Fruit fly (Drosophila melanogaster): ENCODE data around the gene CG31528.

CG31528 gene

dm6 chr3R:4397403-4398079 is 18.7 kb upstream of the CG31528 start, which contains the start of gene CG9855 (continued):
- TF ChIP-seq CG5180 (GFP tag; optimal IDR thresholded peaks at IDR 0.05): no peak
- peak; percentile 33 for TF ChIP-seq CG13894 (tag; optimal IDR thresholded peaks at IDR 0.05)
- no peak for TF ChIP-seq fu2 (GFP tag; optimal IDR thresholded peaks at IDR 0.05)
- peak; percentile 26 for TF ChIP-seq CG17186 (GFP tag; optimal IDR thresholded peaks at IDR 0.05)
- no peak; the same call in 1 of the 2 replicates for TF ChIP-seq Scr (GFP tag; IDR thresholded peaks at IDR 0.05; ENCODE audit: partially characterized antibody)
- no peak for TF ChIP-seq nau (GFP tag; optimal IDR thresholded peaks at IDR 0.05)
- no peak for TF ChIP-seq gcm (GFP tag; optimal IDR thresholded peaks at IDR 0.05)
- peak; percentile 17 for TF ChIP-seq Hmr (GFP tag; optimal IDR thresholded peaks at IDR 0.05)
- TF ChIP-seq CG15479 (GFP tag; optimal IDR thresholded peaks at IDR 0.05): no peak
- TF ChIP-seq CkIIα-i1 (GFP tag; IDR thresholded peaks at IDR 0.05): no peak
- TF ChIP-seq CG7928 (GFP tag; optimal IDR thresholded peaks at IDR 0.05): peak; percentile 66
- TF ChIP-seq Ravus (GFP tag; IDR thresholded peaks at IDR 0.05): no peak
- no peak for TF ChIP-seq CG3838 (GFP tag; optimal IDR thresholded peaks at IDR 0.05)
- TF ChIP-seq CG9932 (GFP tag; IDR thresholded peaks at IDR 0.05): no peak
- TF ChIP-seq salm (tag; optimal IDR thresholded peaks at IDR 0.05): no peak
- no peak for TF ChIP-seq Gsc (GFP tag; IDR thresholded peaks at IDR 0.05)
- no peak for TF ChIP-seq pros (GFP tag; optimal IDR thresholded peaks at IDR 0.05)
- TF ChIP-seq ab (GFP tag; optimal IDR thresholded peaks at IDR 0.05): no peak
- TF ChIP-seq Dek (tag; optimal IDR thresholded peaks at IDR 0.05): no peak
- peak; percentile 49 for TF ChIP-seq row (GFP tag; IDR thresholded peaks at IDR 0.05)
- TF ChIP-seq her (GFP tag; optimal IDR thresholded peaks at IDR 0.05): no peak
- no peak for TF ChIP-seq jing (GFP tag; optimal IDR thresholded peaks at IDR 0.05)
- TF ChIP-seq sob (GFP tag; IDR thresholded peaks at IDR 0.05): no peak
- TF ChIP-seq luna (GFP tag; optimal IDR thresholded peaks at IDR 0.05): no peak
- TF ChIP-seq Nf-YA (GFP tag; IDR thresholded peaks at IDR 0.05): no peak
- peak; percentile 48 for TF ChIP-seq sens (GFP tag)
- TF ChIP-seq CG9727 (GFP tag; optimal IDR thresholded peaks at IDR 0.05): no peak
- no peak for TF ChIP-seq gt (GFP tag; IDR thresholded peaks at IDR 0.05)
- TF ChIP-seq CG1792 (GFP tag; optimal IDR thresholded peaks at IDR 0.05): no peak
- no peak for TF ChIP-seq Dfd (GFP tag; optimal IDR thresholded peaks at IDR 0.05)
- no peak for TF ChIP-seq al (GFP tag; IDR thresholded peaks at IDR 0.05)
- no peak for TF ChIP-seq Doc2 (GFP tag; IDR thresholded peaks at IDR 0.05)
- TF ChIP-seq sr (GFP tag; IDR thresholded peaks at IDR 0.05): no peak
- no peak for TF ChIP-seq CG30431 (GFP tag; optimal IDR thresholded peaks at IDR 0.05)
- no peak for TF ChIP-seq HmgD (GFP tag; optimal IDR thresholded peaks at IDR 0.05)
- no peak for TF ChIP-seq CG12769 (tag; optimal IDR thresholded peaks at IDR 0.05)
- TF ChIP-seq tll (GFP tag; optimal IDR thresholded peaks at IDR 0.05): no peak
- TF ChIP-seq CG17612 (GFP tag; IDR thresholded peaks at IDR 0.05): no peak
- peak; percentile 43 for TF ChIP-seq CG14710 (tag; optimal IDR thresholded peaks at IDR 0.05)
- no peak for TF ChIP-seq CG2678 (tag; optimal IDR thresholded peaks at IDR 0.05)
- no peak for TF ChIP-seq mirr (GFP tag; optimal IDR thresholded peaks at IDR 0.05)
- no peak for TF ChIP-seq CG2875 (GFP tag; optimal IDR thresholded peaks at IDR 0.05)
- no peak for TF ChIP-seq dmrt11E (tag; optimal IDR thresholded peaks at IDR 0.05)
- no peak for TF ChIP-seq ac (GFP tag; optimal IDR thresholded peaks at IDR 0.05)
- no peak for TF ChIP-seq CG9437 (GFP tag; optimal IDR thresholded peaks at IDR 0.05)
- no peak for TF ChIP-seq ind (GFP tag; optimal IDR thresholded peaks at IDR 0.05)
- TF ChIP-seq CG2712 (tag; optimal IDR thresholded peaks at IDR 0.05): peak; percentile 32
- TF ChIP-seq vvl (GFP tag; IDR thresholded peaks at IDR 0.05): no peak
- no peak for TF ChIP-seq CG6813 (GFP tag; optimal IDR thresholded peaks at IDR 0.05)
- TF ChIP-seq CG6272 (GFP tag; IDR thresholded peaks at IDR 0.05): no peak
- no peak for TF ChIP-seq HLH54F (GFP tag; optimal IDR thresholded peaks at IDR 0.05)
